Fruit fly (Drosophila melanogaster): Measurements from ENCODE around the gene Tgi.

Tgi gene

DNA sequence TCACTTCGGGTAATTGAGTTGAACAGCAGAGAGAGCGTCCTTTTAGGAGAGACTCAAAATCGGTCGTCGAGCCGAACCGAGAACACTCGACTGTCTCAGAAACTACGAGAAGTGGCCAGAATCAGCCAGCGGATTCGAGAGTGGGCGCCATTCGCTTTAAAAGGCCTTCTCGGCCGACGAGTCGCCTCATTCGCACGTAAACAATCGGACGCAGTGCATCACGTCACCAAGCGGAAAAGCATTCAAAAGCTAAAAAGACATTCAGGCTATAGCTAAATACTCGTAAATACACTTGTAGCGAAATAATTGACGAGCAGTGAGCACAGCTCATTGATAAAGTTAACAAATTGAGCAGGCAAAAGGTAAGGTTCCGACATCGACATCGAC is 6.4 kb upstream of the Tgi start (continued):
- TF ChIP-seq CG18011 (GFP tag; optimal IDR thresholded peaks at IDR 0.05) (no peak), mirr (GFP tag; optimal IDR thresholded peaks at IDR 0.05) (peak; percentile 28), amos (GFP tag; IDR thresholded peaks at IDR 0.05; ENCODE audit: partially characterized antibody) (no peak; the same call in 1 of the 2 replicates), CG13894 (tag; optimal IDR thresholded peaks at IDR 0.05) (peak; percentile 10), Opbp (GFP tag; IDR thresholded peaks at IDR 0.05; ENCODE audit: partially characterized antibody) (0 out of 3 replicates have a peak, but pooled peaks have one; percentile 17), slou (GFP tag; optimal IDR thresholded peaks at IDR 0.05) (no peak), Atf6 (GFP tag; IDR thresholded peaks at IDR 0.05) (0 out of 2 replicates have a peak, but pooled peaks have one; percentile 9), chinmo (GFP tag; IDR thresholded peaks at IDR 0.05; ENCODE audit: partially characterized antibody) (peak; percentile 84; the same call in 1 of the 4 replicates), Drgx (GFP tag; IDR thresholded peaks at IDR 0.05) (0 out of 2 replicates have a peak, but pooled peaks have one; percentile 6), vvl (GFP tag; IDR thresholded peaks at IDR 0.05) (no peak)

DNA sequence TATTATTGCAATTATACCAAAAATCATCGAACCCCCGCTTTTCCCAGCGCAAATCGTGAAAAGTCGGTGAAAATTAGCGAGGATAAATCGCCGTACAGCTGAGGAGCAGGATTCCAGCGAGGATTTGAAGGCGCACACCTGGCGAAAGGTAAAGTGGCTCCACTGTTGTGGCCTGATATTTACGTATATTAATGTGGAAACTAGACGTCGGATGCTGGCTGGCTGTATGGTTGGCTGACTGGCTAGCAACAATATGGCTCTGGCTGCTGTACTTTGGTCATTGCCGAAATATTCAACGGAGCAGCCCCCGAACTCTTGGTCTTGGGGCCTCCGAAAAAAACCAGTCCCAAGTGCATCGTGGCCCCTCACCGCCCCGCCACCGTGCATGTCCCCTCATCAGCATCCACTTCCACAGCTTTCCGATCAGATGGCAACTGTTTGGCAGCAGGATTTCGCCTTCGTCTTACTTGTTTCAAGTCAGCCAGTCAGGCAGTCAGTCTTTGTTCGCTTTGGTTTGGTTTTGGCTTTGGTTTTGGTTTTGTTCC is 335 bp downstream of the Tgi start:
- TF ChIP-seq gro (GFP tag; optimal IDR thresholded peaks at IDR 0.05), result no peak
- TF ChIP-seq CG2889 (GFP tag; IDR thresholded peaks at IDR 0.05), result no peak
- no peak for TF ChIP-seq dan (GFP tag; IDR thresholded peaks at IDR 0.05)
- no peak for TF ChIP-seq CG6765 (GFP tag; optimal IDR thresholded peaks at IDR 0.05)
- TF ChIP-seq danr (GFP tag; IDR thresholded peaks at IDR 0.05), result no peak
- no peak for TF ChIP-seq CG9797 (GFP tag; optimal IDR thresholded peaks at IDR 0.05)
- no peak for TF ChIP-seq Asciz (GFP tag; optimal IDR thresholded peaks at IDR 0.05)
- 0 out of 2 replicates have a peak, but pooled peaks have one; percentile 20 for TF ChIP-seq Xrp1 (GFP tag; IDR thresholded peaks at IDR 0.05)
- no peak for TF ChIP-seq ind (GFP tag; optimal IDR thresholded peaks at IDR 0.05)
- TF ChIP-seq CG11085 (GFP tag; IDR thresholded peaks at IDR 0.05), result no peak
- TF ChIP-seq Dip3 (GFP tag; optimal IDR thresholded peaks at IDR 0.05), result no peak
- no peak for TF ChIP-seq PHDP (tag; optimal IDR thresholded peaks at IDR 0.05)
- TF ChIP-seq CG6175 (GFP tag; IDR thresholded peaks at IDR 0.05), result no peak
- TF ChIP-seq CG12744 (GFP tag; optimal IDR thresholded peaks at IDR 0.05), result no peak
- TF ChIP-seq zen2 (GFP tag; IDR thresholded peaks at IDR 0.05; ENCODE audit: partially characterized antibody), result no peak
- TF ChIP-seq CG32532 (GFP tag; IDR thresholded peaks at IDR 0.05), result no peak
- no peak for TF ChIP-seq CG15514 (GFP tag; optimal IDR thresholded peaks at IDR 0.05)
- no peak for TF ChIP-seq CG15073 (GFP tag; optimal IDR thresholded peaks at IDR 0.05)
- TF ChIP-seq D (optimal IDR thresholded peaks at IDR 0.05), result no peak
- TF ChIP-seq D (GFP tag; optimal IDR thresholded peaks at IDR 0.05), result no peak
- TF ChIP-seq fd64A (GFP tag; optimal IDR thresholded peaks at IDR 0.05), result no peak
- TF ChIP-seq crol (GFP tag; IDR thresholded peaks at IDR 0.05), result peak; percentile 88
- no peak for TF ChIP-seq CHES-1-like (GFP tag; optimal IDR thresholded peaks at IDR 0.05)
- TF ChIP-seq Fer3 (tag; optimal IDR thresholded peaks at IDR 0.05), result no peak
- TF ChIP-seq dimm (GFP tag; IDR thresholded peaks at IDR 0.05), result no peak
- no peak for TF ChIP-seq amos (GFP tag; IDR thresholded peaks at IDR 0.05; ENCODE audit: partially characterized antibody)
- TF ChIP-seq sqz (GFP tag; optimal IDR thresholded peaks at IDR 0.05), result no peak
- no peak for TF ChIP-seq CG14965 (GFP tag; optimal IDR thresholded peaks at IDR 0.05; ENCODE audit: borderline replicate concordance)
- TF ChIP-seq CG34422 (GFP tag; IDR thresholded peaks at IDR 0.05), result no peak
- TF ChIP-seq E2f1 (GFP tag; IDR thresholded peaks at IDR 0.05), result no peak
- no peak for TF ChIP-seq trem (tag; optimal IDR thresholded peaks at IDR 0.05)
- no peak for TF ChIP-seq abd-A (tag; optimal IDR thresholded peaks at IDR 0.05)
- no peak for TF ChIP-seq croc (GFP tag; conservative IDR thresholded peaks at IDR 0.05)
- no peak for TF ChIP-seq peb (GFP tag; IDR thresholded peaks at IDR 0.05)
- no peak for TF ChIP-seq CG13894 (tag; optimal IDR thresholded peaks at IDR 0.05)
- TF ChIP-seq CG2129 (GFP tag; IDR thresholded peaks at IDR 0.05; ENCODE audit: partially characterized antibody), result no peak
- no peak for TF ChIP-seq CG14710 (tag; optimal IDR thresholded peaks at IDR 0.05)
- TF ChIP-seq Dip2 (GFP tag; IDR thresholded peaks at IDR 0.05), result no peak
- TF ChIP-seq sr (GFP tag; IDR thresholded peaks at IDR 0.05), result 0 out of 3 replicates have a peak, but pooled peaks have one; percentile 10
- TF ChIP-seq Med (GFP tag), result peak; percentile 72
- no peak for TF ChIP-seq ap (GFP tag; IDR thresholded peaks at IDR 0.05)
